Fruit fly (Drosophila melanogaster) whole organism, embryonic: ENCODE measurements around the gene CG3655.
A peak's percentile ranks its signal among the peaks of the same experiment; 100 is the strongest.

Experiments
- ATbp ChIP-seq: fragments of 200-800 bp; sonication (Bioruptor generic); optimal IDR thresholded peaks from 2 replicates; lab custom pipeline; 2017; ENCODE audit warnings: missing biosample characterization, mild to moderate bottlenecking, missing genetic modification characterization, missing genetic modification reagents
- Atf3 ChIP-seq: fragments of 200-800 bp; sonication (Bioruptor generic); optimal IDR thresholded peaks from 3 replicates; lab custom pipeline; 2016; ENCODE audit warnings: missing biosample characterization, missing genetic modification characterization
- B-H1 ChIP-seq: fragments of 200-800 bp; sonication (Bioruptor generic); IDR thresholded peaks from 3 replicates; pipeline ENCODE4 v1.3.6; 2022; ENCODE audit warnings: missing biosample characterization, missing genetic modification characterization
- C15 ChIP-seq: fragments of 200-800 bp; sonication (Bioruptor generic); IDR thresholded peaks from 3 replicates; pipeline ENCODE4 v1.3.6; 2022; ENCODE audit warnings: missing biosample characterization, missing genetic modification characterization
- CG10147 ChIP-seq: fragments of 200-800 bp; sonication (Bioruptor generic); optimal IDR thresholded peaks from 2 replicates; lab custom pipeline; 2019; ENCODE audit warnings: missing biosample characterization, mild to moderate bottlenecking, missing genetic modification characterization, moderate library complexity
- CG10267 ChIP-seq: fragments of 200-800 bp; sonication (Bioruptor generic); optimal IDR thresholded peaks from 2 replicates; lab custom pipeline; 2018; ENCODE audit warnings: missing biosample characterization, mild to moderate bottlenecking, missing genetic modification characterization, moderate library complexity
- CG14014 ChIP-seq: fragments of 200-800 bp; sonication (Bioruptor generic); IDR thresholded peaks from 2 replicates; pipeline ENCODE4 v1.3.6; 2022; ENCODE audit warnings: missing biosample characterization, missing genetic modification characterization
- CG15011 ChIP-seq: fragments of 200-800 bp; sonication (Bioruptor generic); optimal IDR thresholded peaks from 3 replicates; lab custom pipeline; 2018; ENCODE audit warnings: missing biosample characterization, mild to moderate bottlenecking, missing genetic modification characterization
- CG1832 ChIP-seq: fragments of 200-800 bp; sonication (Bioruptor generic); optimal IDR thresholded peaks from 2 replicates; lab custom pipeline; 2017; ENCODE audit warnings: missing biosample characterization, mild to moderate bottlenecking, missing genetic modification characterization, inconsistent platforms
- CG30403 ChIP-seq: fragments of 200-800 bp; sonication (Bioruptor generic); optimal IDR thresholded peaks from 3 replicates; lab custom pipeline; 2016; ENCODE audit warnings: missing biosample characterization, missing genetic modification characterization
- CG30431 ChIP-seq: fragments of 200-800 bp; sonication (Bioruptor generic); optimal IDR thresholded peaks from 2 replicates; lab custom pipeline; 2017; ENCODE audit warnings: missing biosample characterization, missing genetic modification characterization
- CG31388 ChIP-seq: fragments of 200-800 bp; sonication (Bioruptor generic); optimal IDR thresholded peaks from 2 replicates; lab custom pipeline; 2016; ENCODE audit warnings: missing biosample characterization, missing genetic modification characterization
- CG6254 ChIP-seq: fragments of 200-800 bp; sonication (Bioruptor generic); optimal IDR thresholded peaks from 3 replicates; lab custom pipeline; 2017; ENCODE audit warnings: mild to moderate bottlenecking, missing biosample characterization, missing genetic modification reagents, missing genetic modification characterization
- CG6854 ChIP-seq: fragments of 200-800 bp; sonication (Bioruptor generic); optimal IDR thresholded peaks from 3 replicates; lab custom pipeline; 2017; ENCODE audit warnings: missing biosample characterization, mild to moderate bottlenecking, missing genetic modification characterization
- CG9609 ChIP-seq: fragments of 200-800 bp; sonication (Bioruptor generic); optimal IDR thresholded peaks from 3 replicates; lab custom pipeline; 2016; ENCODE audit warnings: missing biosample characterization, missing genetic modification characterization
- CG9876 ChIP-seq: fragments of 200-800 bp; sonication (Bioruptor generic); optimal IDR thresholded peaks from 2 replicates; lab custom pipeline; 2016; ENCODE audit warnings: missing biosample characterization, missing genetic modification characterization
- D19A ChIP-seq: fragments of 200-800 bp; optimal IDR thresholded peaks from 3 replicates; lab custom pipeline; 2019; ENCODE audit warnings: missing biosample characterization, mild to moderate bottlenecking, missing genetic modification characterization, moderate library complexity
- Elba2 ChIP-seq: fragments of 200-800 bp; sonication (Bioruptor generic); optimal IDR thresholded peaks from 3 replicates; lab custom pipeline; 2016; ENCODE audit warnings: missing biosample characterization, missing genetic modification characterization
- HLH4C ChIP-seq: fragments of 200-800 bp; sonication (Bioruptor generic); IDR thresholded peaks from 3 replicates; pipeline ENCODE4 v1.3.6; 2022; ENCODE audit warnings: missing biosample characterization, missing genetic modification characterization; ENCODE audit not compliant: partially characterized antibody
- HLH54F ChIP-seq: fragments of 200-800 bp; sonication (Bioruptor generic); optimal IDR thresholded peaks from 3 replicates; lab custom pipeline; 2016; ENCODE audit warnings: missing biosample characterization, missing genetic modification characterization
- Myb ChIP-seq: fragments of 200-800 bp; sonication (Bioruptor generic); optimal IDR thresholded peaks from 2 replicates; lab custom pipeline; 2016; ENCODE audit warnings: missing biosample characterization, missing genetic modification characterization
- NfI ChIP-seq: fragments of 200-800 bp; sonication (Bioruptor generic); optimal IDR thresholded peaks from 3 replicates; lab custom pipeline; 2018; ENCODE audit warnings: missing biosample characterization, mild to moderate bottlenecking, missing genetic modification characterization, moderate library complexity
- Sox102F ChIP-seq: fragments of 200-800 bp; sonication (Bioruptor generic); optimal IDR thresholded peaks from 2 replicates; lab custom pipeline; 2018; ENCODE audit warnings: missing biosample characterization, mild to moderate bottlenecking, missing genetic modification characterization, moderate library complexity
- Usf ChIP-seq: fragments of 200-800 bp; sonication (Bioruptor generic); optimal IDR thresholded peaks from 2 replicates; lab custom pipeline; 2017; ENCODE audit warnings: missing genotype, missing biosample characterization, missing genetic modification characterization
- YL-1 ChIP-seq: fragments of 200-800 bp; sonication (Bioruptor generic); optimal IDR thresholded peaks from 3 replicates; lab custom pipeline; 2017; ENCODE audit warnings: missing biosample characterization, mild to moderate bottlenecking, missing genetic modification characterization
- dati ChIP-seq: fragments of 200-800 bp; sonication (Bioruptor generic); IDR thresholded peaks from 2 replicates; pipeline ENCODE4 v1.3.6; 2022; ENCODE audit warnings: missing biosample characterization, missing genetic modification characterization
- fd96Cb ChIP-seq: fragments of 200-800 bp; sonication (Bioruptor generic); optimal IDR thresholded peaks from 2 replicates; lab custom pipeline; 2018; ENCODE audit warnings: missing biosample characterization, mild to moderate bottlenecking, missing genetic modification characterization, moderate library complexity
- gce ChIP-seq: fragments of 200-800 bp; sonication (Bioruptor generic); IDR thresholded peaks from 3 replicates; pipeline ENCODE4 v1.3.6; 2022; ENCODE audit warnings: missing biosample characterization, missing genetic modification characterization
- jumu ChIP-seq: fragments of 200-800 bp; sonication (Bioruptor generic); optimal IDR thresholded peaks from 3 replicates; lab custom pipeline; 2016; ENCODE audit warnings: missing biosample characterization, missing genetic modification characterization
- row ChIP-seq: fragments of 200-800 bp; sonication (Bioruptor generic); IDR thresholded peaks from 3 replicates; pipeline ENCODE4 v1.3.6; 2022; ENCODE audit warnings: missing biosample characterization, missing genetic modification characterization
- schlank ChIP-seq: fragments of 200-800 bp; sonication (Bioruptor generic); optimal IDR thresholded peaks from 2 replicates; lab custom pipeline; 2018; ENCODE audit warnings: missing biosample characterization, mild to moderate bottlenecking, missing genetic modification characterization
- so ChIP-seq: fragments of 200-800 bp; sonication (Bioruptor generic); IDR thresholded peaks from 3 replicates; pipeline ENCODE4 v1.3.6; 2022; ENCODE audit warnings: missing biosample characterization, missing genetic modification characterization
- sr ChIP-seq: fragments of 200-800 bp; sonication (Bioruptor generic); IDR thresholded peaks from 3 replicates; pipeline ENCODE4 v1.3.6; 2022; ENCODE audit warnings: missing biosample characterization, missing genetic modification characterization
- tll ChIP-seq, 2 experiments: fragments of 200-800 bp in 1 of 2; fragments of >200 bp in 1 of 2; sonication (Bioruptor generic) in 1 of 2; optimal IDR thresholded peaks; 2 replicates each; lab custom pipeline; 2017 to 2019; ENCODE audit warnings: missing biosample characterization in 2 of 2, missing genetic modification characterization in 2 of 2, mild to moderate bottlenecking in 1 of 2, moderate library complexity in 1 of 2
- yki ChIP-seq: fragments of >200 bp; optimal IDR thresholded peaks from 3 replicates; lab custom pipeline; 2018

CG3655 gene

dm6 chrX:1134053-1135005 is at the start of gene CG3655 (continued):
- TF ChIP-seq Elba2 (GFP tag; lab: Kevin White, UChicago) (peak; percentile 49), fd96Cb (tag; lab: Kevin White, UChicago) (no peak), ATbp (GFP tag; lab: Kevin White, UChicago) (no peak), C15 (GFP tag; lab: Robert Waterston, UW) (no peak), sr (no peak), CG31388 (GFP tag; lab: Kevin White, UChicago) (no peak), Atf3 (GFP tag; lab: Kevin White, UChicago) (no peak), CG9609 (GFP tag; lab: Kevin White, UChicago) (no peak), NfI (GFP tag; lab: Kevin White, UChicago) (no peak), Myb (GFP tag; lab: Kevin White, UChicago) (no peak), gce (GFP tag; lab: Robert Waterston, UW) (no peak), CG15011 (GFP tag; lab: Kevin White, UChicago) (no peak), schlank (no peak)
- TF ChIP-seq, all 482 proteins: peak for 27

DNA sequence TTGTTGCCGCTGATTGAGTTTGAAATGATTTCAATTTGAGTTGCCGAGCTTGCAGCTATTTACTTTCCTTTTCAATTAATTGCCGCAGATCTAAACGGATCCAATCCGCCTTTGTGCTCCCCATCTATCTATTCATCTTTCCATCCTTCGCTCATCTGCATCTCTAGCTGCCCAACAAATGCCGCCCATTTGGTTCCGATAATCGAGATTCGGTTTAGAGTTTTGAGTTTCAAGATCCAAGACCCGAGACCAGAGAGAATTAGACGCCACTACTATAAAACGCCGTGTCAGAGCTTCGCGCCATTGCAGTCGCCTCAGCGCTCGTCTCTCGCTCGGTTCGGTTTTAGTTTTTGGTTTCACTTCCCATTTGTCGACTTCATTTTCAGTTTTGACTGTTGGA is 49.8 kb upstream of the CG3655 start, which contains the start of gene CG14626:
Gene CG14626, plus strand, starts transcription at position 301 of the 400 bp plus-strand sequence.
- no peak for TF ChIP-seq Usf (GFP tag; lab: Kevin White, UChicago)
- TF ChIP-seq HLH4C (GFP tag; lab: Robert Waterston, UW): no peak
- TF ChIP-seq CG14014 (GFP tag; lab: Robert Waterston, UW): no peak
- no peak for TF ChIP-seq CG6254 (GFP tag; lab: Kevin White, UChicago)
- no peak for TF ChIP-seq sr
- TF ChIP-seq CG30431 (GFP tag; lab: Kevin White, UChicago): no peak
- TF ChIP-seq CG9876 (GFP tag; lab: Kevin White, UChicago): no peak
- TF ChIP-seq so (GFP tag; lab: Robert Waterston, UW): no peak
- TF ChIP-seq CG10267: no peak
- no peak for TF ChIP-seq HLH54F (GFP tag; lab: Kevin White, UChicago)
- TF ChIP-seq CG6854 (GFP tag; lab: Kevin White, UChicago): no peak
- no peak for TF ChIP-seq CG10147

dm6 chrX:1183742-1184141 is 49.0 kb upstream of the CG3655 start:
- TF ChIP-seq row (GFP tag; lab: Robert Waterston, UW): peak; percentile 49
- no peak for TF ChIP-seq dati
- no peak for TF ChIP-seq yki (lab: Kevin White, UChicago)
- no peak for TF ChIP-seq jumu
- peak; percentile 94 for TF ChIP-seq D19A (tag; lab: Kevin White, UChicago)
- no peak for TF ChIP-seq tll (GFP tag; optimal IDR thresholded peaks at IDR 0.05; lab: Kevin White, UChicago)
- no peak for TF ChIP-seq B-H1 (GFP tag; lab: Robert Waterston, UW)
- TF ChIP-seq, all 482 proteins: peak for 2

DNA sequence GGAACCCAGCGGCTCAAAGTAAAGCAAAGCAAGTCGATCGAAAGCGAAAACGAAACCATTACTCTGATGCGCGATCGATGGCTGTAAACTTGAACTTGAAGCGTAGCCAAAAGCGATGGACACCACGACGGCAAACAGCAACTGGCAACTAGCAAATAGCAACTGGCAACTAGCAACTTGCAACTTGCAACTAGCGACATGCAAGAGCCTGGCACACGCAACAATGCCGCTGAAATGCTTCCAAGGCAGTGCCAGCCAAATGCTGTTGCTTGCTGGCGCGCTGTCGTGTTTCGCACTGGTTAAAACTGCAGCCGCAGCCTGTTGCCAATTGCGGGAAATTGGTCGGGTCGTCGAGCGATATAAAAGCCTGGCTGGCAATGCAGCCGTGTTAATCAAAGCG is 46.6 kb upstream of the CG3655 start, which contains the start of gene CG14627:
Gene CG14627, plus strand, starts transcription at position 301 of the 400 bp plus-strand sequence.
- TF ChIP-seq YL-1 (GFP tag; lab: Kevin White, UChicago) (no peak), CG30403 (GFP tag; lab: Kevin White, UChicago) (no peak), CG1832 (no peak), Sox102F (no peak)
